Worm (Caenorhabditis elegans) whole organism, late embryonic: ENCODE data around the gene F01D5.10.

Experiments used
- C38D4.7 ChIP-seq: fragments of 200-800 bp; sonication (Bioruptor generic); optimal IDR thresholded peaks from 2 replicates; lab custom pipeline; 2018; ENCODE audit warnings: mild to moderate bottlenecking, missing genetic modification characterization, moderate library complexity, missing compliant biosample characterization
- F13H6.1 ChIP-seq: sonication (generic microtip); optimal IDR thresholded peaks from 2 replicates; lab custom pipeline; 2016; ENCODE audit warnings: missing genetic modification characterization, missing compliant biosample characterization
- K02D7.2 ChIP-seq: sonication (generic microtip); optimal IDR thresholded peaks from 2 replicates; lab custom pipeline; 2017; ENCODE audit warnings: mild to moderate bottlenecking, missing genetic modification characterization, missing compliant biosample characterization
- Y22D7AL.16 ChIP-seq: sonication (generic microtip); optimal IDR thresholded peaks from 2 replicates; lab custom pipeline; 2016; ENCODE audit warnings: missing genetic modification characterization, missing compliant biosample characterization
- ceh-14 ChIP-seq: sonication (generic microtip); optimal IDR thresholded peaks from 2 replicates; lab custom pipeline; 2016; ENCODE audit warnings: missing genotype, missing genetic modification characterization, missing compliant biosample characterization
- ceh-18 ChIP-seq: sonication (generic microtip); optimal IDR thresholded peaks from 2 replicates; lab custom pipeline; 2016; ENCODE audit warnings: missing genetic modification characterization, missing compliant biosample characterization
- ceh-19 ChIP-seq: fragments of 200-800 bp; sonication (Bioruptor generic); optimal IDR thresholded peaks from 2 replicates; lab custom pipeline; 2018; ENCODE audit warnings: mild to moderate bottlenecking, missing genetic modification characterization, missing compliant biosample characterization
- ceh-2 ChIP-seq: sonication (generic microtip); optimal IDR thresholded peaks from 2 replicates; lab custom pipeline; 2016; ENCODE audit warnings: missing genotype, missing genetic modification characterization, missing compliant biosample characterization
- ceh-22 ChIP-seq: sonication (generic microtip); optimal IDR thresholded peaks from 2 replicates; lab custom pipeline; 2017; ENCODE audit warnings: missing biosample characterization, missing genetic modification characterization
- ceh-30 ChIP-seq: fragments of 150-350 bp; optimal IDR thresholded peaks from 2 replicates; lab custom pipeline; 2014; ENCODE audit warnings: missing biosample characterization, missing genetic modification characterization
- ceh-31 ChIP-seq: sonication (generic microtip); optimal IDR thresholded peaks from 2 replicates; lab custom pipeline; 2016; ENCODE audit warnings: missing genetic modification characterization, missing compliant biosample characterization
- ceh-34 ChIP-seq: sonication (generic microtip); optimal IDR thresholded peaks from 2 replicates; lab custom pipeline; 2016; ENCODE audit warnings: mild to moderate bottlenecking, missing genetic modification characterization, missing compliant biosample characterization
- ceh-48 ChIP-seq: sonication (generic microtip); optimal IDR thresholded peaks from 2 replicates; lab custom pipeline; 2016; ENCODE audit warnings: missing genetic modification characterization, inconsistent platforms, missing compliant biosample characterization
- ceh-6 ChIP-seq: fragments of 200-800 bp; sonication (Bioruptor generic); optimal IDR thresholded peaks from 2 replicates; lab custom pipeline; 2018; ENCODE audit warnings: mild to moderate bottlenecking, missing genetic modification characterization, missing compliant biosample characterization
- ceh-9 ChIP-seq: sonication (generic microtip); optimal IDR thresholded peaks from 2 replicates; lab custom pipeline; 2016; ENCODE audit warnings: mild to moderate bottlenecking, missing genetic modification characterization, inconsistent platforms, missing compliant biosample characterization
- che-1 ChIP-seq: sonication (generic microtip); optimal IDR thresholded peaks from 2 replicates; lab custom pipeline; 2016; ENCODE audit warnings: mild to moderate bottlenecking, missing genetic modification characterization, missing compliant biosample characterization
- dmd-4 ChIP-seq: sonication (generic microtip); optimal IDR thresholded peaks from 2 replicates; lab custom pipeline; 2016; ENCODE audit warnings: borderline replicate concordance, missing genetic modification characterization, missing compliant biosample characterization
- dve-1 ChIP-seq: sonication (generic microtip); optimal IDR thresholded peaks from 2 replicates; lab custom pipeline; 2017; ENCODE audit warnings: antibody characterized with exemption, mild to moderate bottlenecking, missing genetic modification characterization, missing compliant biosample characterization
- elt-2 ChIP-seq: sonication (generic microtip); optimal IDR thresholded peaks from 2 replicates; lab custom pipeline; 2016; ENCODE audit warnings: missing genetic modification reagents, missing genetic modification characterization, missing compliant biosample characterization
- ets-4 ChIP-seq: sonication (generic microtip); optimal IDR thresholded peaks from 2 replicates; lab custom pipeline; 2016; ENCODE audit warnings: missing genetic modification characterization, missing compliant biosample characterization
- eyg-1 ChIP-seq: sonication (generic microtip); optimal IDR thresholded peaks from 2 replicates; lab custom pipeline; 2016; ENCODE audit warnings: missing genotype, missing genetic modification characterization, missing compliant biosample characterization
- fax-1 ChIP-seq: sonication (generic microtip); optimal IDR thresholded peaks from 2 replicates; lab custom pipeline; 2016; ENCODE audit warnings: missing genotype, missing genetic modification characterization, missing compliant biosample characterization
- fkh-10 ChIP-seq: fragments of 150-350 bp; optimal IDR thresholded peaks from 2 replicates; lab custom pipeline; 2014; ENCODE audit warnings: missing biosample characterization, missing genetic modification reagents, missing genetic modification characterization
- hlh-15 ChIP-seq: sonication (generic microtip); optimal IDR thresholded peaks from 2 replicates; lab custom pipeline; 2016; ENCODE audit warnings: missing genetic modification characterization, missing compliant biosample characterization
- hlh-30 ChIP-seq: sonication (generic microtip); optimal IDR thresholded peaks from 2 replicates; lab custom pipeline; 2017; ENCODE audit warnings: antibody characterized with exemption, missing genetic modification characterization, missing compliant biosample characterization; ENCODE audit not compliant: insufficient read depth
- lim-6 ChIP-seq: sonication (generic microtip); optimal IDR thresholded peaks from 2 replicates; lab custom pipeline; 2016; ENCODE audit warnings: missing genetic modification characterization, missing compliant biosample characterization
- lin-11 ChIP-seq: fragments of 200-800 bp; sonication (Bioruptor generic); optimal IDR thresholded peaks from 2 replicates; lab custom pipeline; 2018; ENCODE audit warnings: mild to moderate bottlenecking, missing genetic modification characterization, missing compliant biosample characterization
- nfya-1 ChIP-seq: sonication (generic microtip); optimal IDR thresholded peaks from 2 replicates; lab custom pipeline; 2017; ENCODE audit warnings: missing genetic modification characterization, mild to moderate bottlenecking, missing compliant biosample characterization, antibody characterized with exemption, moderate library complexity
- pat-9 ChIP-seq: fragments of 200-800 bp; sonication (Bioruptor generic); optimal IDR thresholded peaks from 2 replicates; lab custom pipeline; 2018; ENCODE audit warnings: mild to moderate bottlenecking, missing genetic modification characterization, moderate library complexity, missing compliant biosample characterization
- pax-1 ChIP-seq: fragments of 150-350 bp; optimal IDR thresholded peaks from 2 replicates; lab custom pipeline; 2014; ENCODE audit warnings: missing biosample characterization, missing genetic modification characterization
- pha-4 ChIP-seq: fragments of 150-350 bp; optimal IDR thresholded peaks from 2 replicates; lab custom pipeline; 2018; ENCODE audit warnings: missing biosample characterization, missing genetic modification reagents, missing genetic modification characterization
- ref-2 ChIP-seq: sonication (generic microtip); optimal IDR thresholded peaks from 2 replicates; lab custom pipeline; 2016; ENCODE audit warnings: missing genetic modification characterization, missing compliant biosample characterization
- rnt-1 ChIP-seq: sonication (generic microtip); optimal IDR thresholded peaks from 2 replicates; lab custom pipeline; 2016; ENCODE audit warnings: missing genetic modification characterization, missing compliant biosample characterization
- sdc-2 ChIP-seq: sonication (generic microtip); optimal IDR thresholded peaks from 2 replicates; lab custom pipeline; 2016; ENCODE audit warnings: missing genotype, missing genetic modification characterization, missing compliant biosample characterization
- sox-2 ChIP-seq: fragments of 200-800 bp; sonication (Bioruptor generic); IDR thresholded peaks from 2 replicates; pipeline ENCODE4 v1.3.6; 2022; ENCODE audit warnings: missing genetic modification reagents, missing genetic modification characterization, missing compliant biosample characterization
- sox-4 ChIP-seq: sonication (generic microtip); optimal IDR thresholded peaks from 2 replicates; lab custom pipeline; 2017; ENCODE audit warnings: mild to moderate bottlenecking, missing genetic modification characterization, inconsistent platforms, missing compliant biosample characterization
- syd-9 ChIP-seq: sonication (generic microtip); optimal IDR thresholded peaks from 2 replicates; lab custom pipeline; 2016; ENCODE audit warnings: mild to moderate bottlenecking, missing genetic modification characterization, moderate library complexity, missing compliant biosample characterization
- tbx-2 ChIP-seq: sonication (generic microtip); optimal IDR thresholded peaks from 2 replicates; lab custom pipeline; 2016; ENCODE audit warnings: missing genetic modification characterization, missing compliant biosample characterization
- ttx-3 ChIP-seq: sonication (generic microtip); optimal IDR thresholded peaks from 2 replicates; lab custom pipeline; 2016; ENCODE audit warnings: missing genetic modification reagents, missing genetic modification characterization, missing compliant biosample characterization
- unc-3 ChIP-seq, 2 experiments: fragments of 200-800 bp in 1 of 2; sonication (Bioruptor generic) in 1 of 2; sonication (generic microtip) in 1 of 2; conservative IDR thresholded peaks in 1 of 2; optimal IDR thresholded peaks in 1 of 2; 2 replicates each; pipeline versions ENCODE4 v1.3.6 to Lab custom; 2016 to 2022; ENCODE audit warnings: missing compliant biosample characterization in 2 of 2, missing genetic modification characterization in 2 of 2, missing genetic modification reagents in 1 of 2
- unc-42 ChIP-seq: sonication (generic microtip); optimal IDR thresholded peaks from 2 replicates; lab custom pipeline; 2016; ENCODE audit warnings: missing genotype, missing genetic modification characterization, missing compliant biosample characterization
- unc-55 ChIP-seq: sonication (generic microtip); optimal IDR thresholded peaks from 2 replicates; lab custom pipeline; 2017; ENCODE audit warnings: missing biosample characterization, missing genetic modification reagents, missing genetic modification characterization
- unc-86 ChIP-seq: sonication (generic microtip); optimal IDR thresholded peaks from 2 replicates; lab custom pipeline; 2016; ENCODE audit warnings: missing genetic modification characterization, missing compliant biosample characterization
- zip-5 ChIP-seq: sonication (generic microtip); optimal IDR thresholded peaks from 2 replicates; lab custom pipeline; 2016; ENCODE audit warnings: missing genetic modification characterization, missing compliant biosample characterization

The F01D5.10 gene

DNA sequence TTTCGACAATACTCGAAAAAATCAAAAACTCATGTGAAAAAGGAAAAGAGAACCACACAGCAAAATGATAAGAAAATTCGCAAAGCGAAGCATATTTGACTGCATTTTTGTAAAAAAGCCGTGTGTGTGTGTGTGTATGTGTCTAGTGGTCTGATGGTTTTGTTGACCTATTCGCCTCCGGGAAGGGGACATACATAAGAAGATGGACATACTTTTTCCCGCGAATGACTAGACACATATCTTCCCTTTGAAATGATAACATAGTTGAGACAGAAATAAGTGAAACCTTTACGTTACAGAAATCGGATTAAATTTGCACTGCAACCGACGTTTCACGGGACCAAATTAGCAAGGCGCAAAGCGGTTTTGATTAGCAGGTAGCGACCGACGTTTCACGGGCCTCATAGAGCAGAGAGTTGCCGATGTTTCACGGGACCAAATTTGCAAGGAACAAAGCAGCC is 30.4 kb upstream of the F01D5.10 start:
- TF ChIP-seq unc-86 (tag; lab: Kevin White, UChicago) (no peak), ceh-14 (tag; lab: Kevin White, UChicago) (no peak), ceh-2 (tag; lab: Kevin White, UChicago) (no peak), sox-2 (GFP tag; lab: Robert Waterston, UW) (no peak), hlh-15 (tag; lab: Kevin White, UChicago) (no peak), syd-9 (tag; lab: Kevin White, UChicago) (no peak), ceh-34 (no peak), ceh-48 (tag; lab: Kevin White, UChicago) (no peak), dmd-4 (no peak), pat-9 (no peak), hlh-30 (tag; lab: Kevin White, UChicago) (no peak), ets-4 (tag; lab: Kevin White, UChicago) (no peak), pha-4 (tag; lab: Kevin White, UChicago) (no peak), sdc-2 (tag; lab: Kevin White, UChicago) (no peak), unc-3 (GFP tag; conservative IDR thresholded peaks at IDR 0.05; lab: Robert Waterston, UW) (no peak), unc-3 (tag; optimal IDR thresholded peaks at IDR 0.05; lab: Kevin White, UChicago) (no peak), eyg-1 (tag; lab: Kevin White, UChicago) (no peak), lin-11 (tag; lab: Kevin White, UChicago) (no peak), Y22D7AL.16 (tag; lab: Kevin White, UChicago) (no peak), elt-2 (tag; lab: Kevin White, UChicago) (no peak), fkh-10 (GFP tag; lab: Kevin White, UChicago) (no peak)

DNA sequence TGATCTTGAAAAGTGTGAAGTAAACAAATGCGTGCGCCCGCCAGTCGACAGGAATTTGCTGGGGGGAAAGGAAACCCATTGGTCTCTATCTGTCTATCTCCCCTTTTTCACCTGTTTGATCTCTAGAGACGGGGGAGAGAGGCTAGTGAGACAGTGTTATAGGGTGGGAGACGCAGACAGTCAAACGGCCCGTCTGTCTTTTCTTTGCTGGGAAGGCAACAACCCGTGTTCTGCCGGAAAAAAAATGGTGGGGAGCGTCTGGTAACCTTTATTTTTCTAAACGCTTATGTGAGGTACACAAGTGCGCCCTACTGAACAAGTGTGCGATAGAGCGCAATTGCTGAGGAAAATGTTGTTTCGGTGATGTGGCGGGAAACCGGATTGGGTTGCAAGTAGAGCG is 29.4 kb upstream of the F01D5.10 start:
- TF ChIP-seq sdc-2 (tag; lab: Kevin White, UChicago) (peak; percentile 34), hlh-30 (tag; lab: Kevin White, UChicago) (peak; percentile 49), ceh-14 (tag; lab: Kevin White, UChicago) (no peak), K02D7.2 (tag; lab: Kevin White, UChicago) (no peak), ceh-6 (GFP tag; lab: Kevin White, UChicago) (peak; percentile 24), che-1 (tag; lab: Kevin White, UChicago) (no peak), ref-2 (tag; lab: Kevin White, UChicago) (peak; percentile 11), F13H6.1 (peak; percentile 23), sox-2 (GFP tag; lab: Robert Waterston, UW) (no peak), rnt-1 (peak; percentile 41), tbx-2 (tag; lab: Kevin White, UChicago) (peak; percentile 63), ceh-18 (tag; lab: Kevin White, UChicago) (peak; percentile 62), ceh-30 (tag; lab: Kevin White, UChicago) (no peak), ceh-9 (tag; lab: Kevin White, UChicago) (no peak), unc-55 (peak; percentile 11), nfya-1 (peak; percentile 58), elt-2 (tag; lab: Kevin White, UChicago) (peak; percentile 24), syd-9 (tag; lab: Kevin White, UChicago) (no peak), ceh-31 (tag; lab: Kevin White, UChicago) (peak; percentile 24)

DNA sequence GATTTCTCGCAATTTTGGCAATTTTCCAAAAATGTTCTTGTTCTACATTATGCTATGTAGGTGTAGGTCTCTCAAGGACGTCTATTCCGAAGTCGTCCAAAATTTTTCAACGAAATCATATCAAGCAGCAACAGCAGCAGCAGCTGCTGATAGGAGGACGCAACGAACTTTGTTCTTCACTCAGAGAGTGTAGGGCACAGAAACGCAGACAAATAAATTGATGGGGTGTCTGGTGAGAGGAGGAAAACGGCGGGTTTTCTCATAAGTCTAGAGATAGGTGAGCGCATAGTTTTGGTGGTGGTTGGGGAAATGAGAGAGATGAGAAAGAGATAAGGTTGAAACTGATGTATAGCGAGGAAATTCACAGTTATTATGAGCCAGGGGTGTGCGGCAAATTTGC is 28.0 kb upstream of the F01D5.10 start:
- TF ChIP-seq ceh-22 (no peak), rnt-1 (peak; percentile 48), ref-2 (tag; lab: Kevin White, UChicago) (no peak), tbx-2 (tag; lab: Kevin White, UChicago) (peak; percentile 5), ceh-18 (tag; lab: Kevin White, UChicago) (peak; percentile 29), elt-2 (tag; lab: Kevin White, UChicago) (peak; percentile 61), nfya-1 (peak; percentile 65)

DNA sequence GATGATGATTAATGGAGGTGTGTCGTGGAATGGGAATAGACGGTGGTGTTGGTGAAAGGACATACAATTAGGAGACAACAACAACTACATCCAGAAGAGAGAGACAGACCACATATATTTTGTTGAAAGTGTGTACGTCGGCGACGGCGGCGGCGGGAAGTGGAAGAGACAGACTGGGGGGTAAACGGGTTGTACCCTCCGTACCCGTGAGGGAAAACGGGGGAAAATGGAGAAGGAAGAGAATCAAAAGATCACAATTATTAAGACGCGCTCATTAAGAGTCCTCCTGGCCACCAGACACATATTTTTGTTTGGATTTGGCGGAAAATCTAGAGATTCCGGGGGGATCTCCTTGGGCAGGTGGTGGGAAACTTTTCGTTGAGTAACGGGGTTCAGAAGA is 25.4 kb upstream of the F01D5.10 start:
- TF ChIP-seq ttx-3 (tag; lab: Kevin White, UChicago): no peak
- no peak for TF ChIP-seq unc-42 (tag; lab: Kevin White, UChicago)
- TF ChIP-seq C38D4.7 (GFP tag; lab: Kevin White, UChicago): no peak
- no peak for TF ChIP-seq ceh-2 (tag; lab: Kevin White, UChicago)
- no peak for TF ChIP-seq nfya-1
- peak; percentile 21 for TF ChIP-seq ceh-18 (tag; lab: Kevin White, UChicago)
- TF ChIP-seq sox-4 (tag; lab: Kevin White, UChicago): no peak
- TF ChIP-seq ceh-22: no peak
- TF ChIP-seq eyg-1 (tag; lab: Kevin White, UChicago): no peak
- no peak for TF ChIP-seq lim-6 (tag; lab: Kevin White, UChicago)
- TF ChIP-seq zip-5: no peak
- TF ChIP-seq ceh-30 (tag; lab: Kevin White, UChicago): no peak
- TF ChIP-seq ceh-19: peak; percentile 3
- TF ChIP-seq pax-1 (tag; lab: Kevin White, UChicago): no peak
- TF ChIP-seq fax-1: no peak
- no peak for TF ChIP-seq unc-55
- TF ChIP-seq ceh-34: peak; percentile 47
- TF ChIP-seq syd-9 (tag; lab: Kevin White, UChicago): no peak
- no peak for TF ChIP-seq dve-1 (tag; lab: Kevin White, UChicago)
